Worm (Caenorhabditis elegans): ENCODE data around the gene ncx-3.

- no peak for TF ChIP-seq ztf-11 (tag; optimal IDR thresholded peaks at IDR 0.05)
- no peak for TF ChIP-seq mab-5 (tag; optimal IDR thresholded peaks at IDR 0.05)
- TF ChIP-seq nhr-28 (tag; optimal IDR thresholded peaks at IDR 0.05) = no peak
- no peak for TF ChIP-seq lsy-2 (tag; optimal IDR thresholded peaks at IDR 0.05)
- no peak for TF ChIP-seq elt-1 (tag; optimal IDR thresholded peaks at IDR 0.05; ENCODE audit: borderline replicate concordance, insufficient read depth)
- TF ChIP-seq mep-1 (tag; optimal IDR thresholded peaks at IDR 0.05) = no peak
Measured at ce11 chrIV:10705176-10705575, 11.3 kb upstream of the ncx-3 start, which contains the start of gene R102.10.
